Worm (Caenorhabditis elegans) whole organism, early embryonic: ENCODE data around the gene wht-2.

ENCODE experiments used
- B0310.2 ChIP-seq: sonication (generic microtip); optimal IDR thresholded peaks from 2 replicates; lab custom pipeline; 2016; ENCODE audit warnings: mild to moderate bottlenecking, missing genetic modification characterization, missing compliant biosample characterization
- flt-1 ChIP-seq: fragments of 200-800 bp; sonication (Bioruptor generic); IDR thresholded peaks from 2 replicates; pipeline ENCODE4 v1.3.6; 2022; ENCODE audit warnings: missing genetic modification characterization, missing compliant biosample characterization
- sea-1 ChIP-seq: fragments of 200-800 bp; sonication (Bioruptor generic); conservative IDR thresholded peaks from 2 replicates; pipeline ENCODE4 v1.3.6; 2022; ENCODE audit warnings: missing genetic modification characterization, missing compliant biosample characterization

DNA sequence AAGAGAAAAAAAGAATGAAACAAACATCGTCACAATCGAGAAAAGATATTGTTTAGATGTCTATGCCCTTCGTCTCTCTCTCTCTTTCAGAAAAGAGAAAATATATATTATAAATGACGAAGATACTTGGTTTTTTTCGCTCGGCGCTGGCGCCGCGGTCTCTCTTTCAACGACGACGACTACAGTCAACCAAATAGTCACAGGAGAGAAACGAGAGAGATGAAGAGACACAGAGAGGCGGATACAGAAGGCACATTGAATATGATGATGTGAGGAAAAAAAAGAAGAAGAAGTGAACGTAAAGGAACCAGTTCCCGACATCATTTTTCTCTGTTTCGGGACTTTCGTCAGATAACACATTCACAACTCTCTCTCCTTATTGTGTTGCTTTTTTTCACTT is 21.2 kb downstream of the wht-2 start:
- TF ChIP-seq flt-1 (GFP tag; lab: Robert Waterston, UW) (no peak), B0310.2 (tag; lab: Kevin White, UChicago) (no peak), sea-1 (GFP tag; lab: Robert Waterston, UW) (no peak)
